Fruit fly (Drosophila melanogaster) whole organism, embryonic: ENCODE data around the gene CG12728.

ENCODE experiments used
- Abd-B ChIP-seq: fragments of 200-800 bp; sonication (Bioruptor generic); optimal IDR thresholded peaks from 2 replicates; lab custom pipeline; 2018; ENCODE audit warnings: missing biosample characterization, mild to moderate bottlenecking, missing genetic modification characterization, moderate library complexity
- CG1233 ChIP-seq: fragments of 200-800 bp; sonication (Bioruptor generic); optimal IDR thresholded peaks from 4 replicates; lab custom pipeline; 2018; ENCODE audit warnings: missing biosample characterization, mild to moderate bottlenecking, missing genetic modification characterization
- CG16813 ChIP-seq: fragments of 200-800 bp; sonication (Bioruptor generic); IDR thresholded peaks from 3 replicates; pipeline ENCODE4 v1.3.6; 2022; ENCODE audit warnings: missing biosample characterization, missing genetic modification characterization; ENCODE audit not compliant: partially characterized antibody
- Drgx ChIP-seq: fragments of 200-800 bp; sonication (Bioruptor generic); IDR thresholded peaks from 2 replicates; pipeline ENCODE4 v1.3.6; 2022; ENCODE audit warnings: missing biosample characterization, missing genetic modification characterization
- GATAe ChIP-seq: fragments of 200-800 bp; sonication (Bioruptor generic); conservative IDR thresholded peaks from 2 replicates; pipeline ENCODE4 v1.3.6; 2022; ENCODE audit warnings: missing biosample characterization, missing genetic modification characterization
- Xrp1 ChIP-seq: fragments of 200-800 bp; sonication (Bioruptor generic); IDR thresholded peaks from 2 replicates; pipeline ENCODE4 v1.3.6; 2022; ENCODE audit warnings: missing biosample characterization, missing genetic modification characterization
- caup ChIP-seq: fragments of 200-800 bp; sonication (Bioruptor generic); optimal IDR thresholded peaks from 3 replicates; lab custom pipeline; 2017; ENCODE audit warnings: missing biosample characterization, mild to moderate bottlenecking, missing genetic modification characterization, moderate library complexity; ENCODE audit not compliant: severe bottlenecking
- ci ChIP-seq: fragments of 200-800 bp; sonication (Bioruptor generic); IDR thresholded peaks from 3 replicates; pipeline ENCODE4 v1.3.6; 2022; ENCODE audit warnings: missing biosample characterization, missing genetic modification characterization
- cwo ChIP-seq: fragments of 200-800 bp; sonication (Bioruptor generic); optimal IDR thresholded peaks from 3 replicates; lab custom pipeline; 2017; ENCODE audit warnings: missing biosample characterization, missing genetic modification characterization, mild to moderate bottlenecking, moderate library complexity, missing genetic modification reagents
- fru ChIP-seq: fragments of >200 bp; optimal IDR thresholded peaks from 2 replicates; lab custom pipeline; 2017
- gfzf ChIP-seq: fragments of 200-800 bp; sonication (Bioruptor generic); optimal IDR thresholded peaks from 2 replicates; lab custom pipeline; 2016; ENCODE audit warnings: missing biosample characterization, mild to moderate bottlenecking, missing genetic modification characterization, moderate library complexity
- h ChIP-seq: fragments of >200 bp; optimal IDR thresholded peaks from 2 replicates; lab custom pipeline; 2017
- kay ChIP-seq: fragments of 200-800 bp; sonication (Bioruptor generic); optimal IDR thresholded peaks from 2 replicates; lab custom pipeline; 2016; ENCODE audit warnings: missing biosample characterization, missing genetic modification characterization
- slbo ChIP-seq: fragments of 200-800 bp; sonication (Bioruptor generic); IDR thresholded peaks from 2 replicates; pipeline ENCODE4 v1.3.6; 2022; ENCODE audit warnings: missing biosample characterization, missing genetic modification characterization

dm6 chrX:5902701-5903100, 39.7 kb upstream of the CG12728 start:
- TF ChIP-seq fru (lab: Kevin White, UChicago) = no peak
- no peak for TF ChIP-seq cwo (GFP tag; lab: Kevin White, UChicago)
- TF ChIP-seq gfzf (GFP tag; lab: Kevin White, UChicago) = no peak
- no peak for TF ChIP-seq Drgx (GFP tag; lab: Robert Waterston, UW)
- no peak for TF ChIP-seq ci (GFP tag; lab: Robert Waterston, UW)
- TF ChIP-seq GATAe (GFP tag; lab: Robert Waterston, UW) = no peak
- no peak for TF ChIP-seq caup (GFP tag; lab: Kevin White, UChicago)
- no peak for TF ChIP-seq Xrp1 (GFP tag; lab: Robert Waterston, UW)
- TF ChIP-seq Abd-B = no peak
- TF ChIP-seq CG16813 (GFP tag; lab: Robert Waterston, UW) = no peak
- TF ChIP-seq h (lab: Kevin White, UChicago) = no peak
- no peak for TF ChIP-seq kay (GFP tag; lab: Kevin White, UChicago)
- no peak for TF ChIP-seq slbo (GFP tag; lab: Robert Waterston, UW)
- no peak for TF ChIP-seq CG1233
